Fruit fly (Drosophila melanogaster) whole organism, embryonic: ENCODE data around the gene Nup98-96.

Source experiments
- CG10321 ChIP-seq: fragments of 200-800 bp; sonication (Bioruptor generic); IDR thresholded peaks from 2 replicates; pipeline ENCODE4 v1.3.6; 2022; ENCODE audit warnings: missing biosample characterization, missing genetic modification characterization
- CG10462 ChIP-seq: fragments of 200-800 bp; sonication (Bioruptor generic); optimal IDR thresholded peaks from 2 replicates; lab custom pipeline; 2016; ENCODE audit warnings: missing biosample characterization, missing genetic modification characterization
- CG10959 ChIP-seq: fragments of 200-800 bp; sonication (Bioruptor generic); IDR thresholded peaks from 2 replicates; pipeline ENCODE4 v1.3.6; 2022; ENCODE audit warnings: missing biosample characterization, missing genetic modification characterization
- CG10979 ChIP-seq: fragments of 200-800 bp; sonication (Bioruptor generic); optimal IDR thresholded peaks from 2 replicates; lab custom pipeline; 2018; ENCODE audit warnings: missing biosample characterization, mild to moderate bottlenecking, missing genetic modification characterization, moderate library complexity
- CG12104 ChIP-seq: fragments of 200-800 bp; sonication (Bioruptor generic); optimal IDR thresholded peaks from 3 replicates; lab custom pipeline; 2016; ENCODE audit warnings: missing biosample characterization, missing genetic modification characterization
- CG12236 ChIP-seq: fragments of 200-800 bp; sonication (Bioruptor generic); optimal IDR thresholded peaks from 2 replicates; lab custom pipeline; 2016; ENCODE audit warnings: missing biosample characterization, missing genetic modification characterization
- CG12769 ChIP-seq: fragments of 200-800 bp; sonication (Bioruptor generic); optimal IDR thresholded peaks from 2 replicates; lab custom pipeline; 2019; ENCODE audit warnings: missing biosample characterization, mild to moderate bottlenecking, missing genetic modification characterization, moderate library complexity
- CG13775 ChIP-seq: fragments of 200-800 bp; sonication (Bioruptor generic); optimal IDR thresholded peaks from 3 replicates; lab custom pipeline; 2017; ENCODE audit warnings: missing biosample characterization, mild to moderate bottlenecking, missing genetic modification characterization
- CG15073 ChIP-seq: fragments of 200-800 bp; sonication (Bioruptor generic); optimal IDR thresholded peaks from 2 replicates; lab custom pipeline; 2016; ENCODE audit warnings: missing biosample characterization, missing genetic modification characterization
- CG17385 ChIP-seq: fragments of 200-800 bp; sonication (Bioruptor generic); optimal IDR thresholded peaks from 3 replicates; lab custom pipeline; 2018; ENCODE audit warnings: missing biosample characterization, mild to moderate bottlenecking, missing genetic modification characterization
- CG18599 ChIP-seq: fragments of 200-800 bp; sonication (Bioruptor generic); optimal IDR thresholded peaks from 3 replicates; lab custom pipeline; 2017; ENCODE audit warnings: missing biosample characterization, missing genetic modification characterization, mild to moderate bottlenecking, moderate library complexity, missing genetic modification reagents
- CG18619 ChIP-seq: fragments of 200-800 bp; sonication (Bioruptor generic); optimal IDR thresholded peaks from 3 replicates; lab custom pipeline; 2017; ENCODE audit warnings: missing biosample characterization, mild to moderate bottlenecking, missing genetic modification characterization
- CG30020 ChIP-seq: fragments of 200-800 bp; optimal IDR thresholded peaks from 2 replicates; lab custom pipeline; 2019; ENCODE audit warnings: missing biosample characterization, mild to moderate bottlenecking, missing genetic modification characterization, moderate library complexity
- CG31388 ChIP-seq: fragments of 200-800 bp; sonication (Bioruptor generic); optimal IDR thresholded peaks from 2 replicates; lab custom pipeline; 2016; ENCODE audit warnings: missing biosample characterization, missing genetic modification characterization
- CG4424 ChIP-seq: fragments of 200-800 bp; sonication (Bioruptor generic); optimal IDR thresholded peaks from 3 replicates; lab custom pipeline; 2016; ENCODE audit warnings: missing biosample characterization, missing genetic modification characterization
- CG5953 ChIP-seq: fragments of 200-800 bp; sonication (Bioruptor generic); IDR thresholded peaks from 2 replicates; pipeline ENCODE4 v1.3.6; 2022; ENCODE audit warnings: missing biosample characterization, missing genetic modification characterization
- CG7556 ChIP-seq: fragments of 200-800 bp; sonication (Bioruptor generic); optimal IDR thresholded peaks from 2 replicates; lab custom pipeline; 2017; ENCODE audit warnings: missing biosample characterization, mild to moderate bottlenecking, missing genetic modification characterization
- CG9932 ChIP-seq: fragments of 200-800 bp; sonication (Bioruptor generic); IDR thresholded peaks from 2 replicates; pipeline ENCODE4 v1.3.6; 2022; ENCODE audit warnings: missing biosample characterization, missing genetic modification characterization
- ERR ChIP-seq: fragments of 200-800 bp; sonication (Bioruptor generic); optimal IDR thresholded peaks from 2 replicates; lab custom pipeline; 2016; ENCODE audit warnings: missing biosample characterization, missing genetic modification characterization
- Fer2 ChIP-seq: fragments of 200-800 bp; sonication (Bioruptor generic); optimal IDR thresholded peaks from 2 replicates; lab custom pipeline; 2018; ENCODE audit warnings: missing biosample characterization, mild to moderate bottlenecking, missing genetic modification characterization, moderate library complexity
- Hand ChIP-seq: fragments of 200-800 bp; sonication (Bioruptor generic); optimal IDR thresholded peaks from 2 replicates; lab custom pipeline; 2017; ENCODE audit warnings: mild to moderate bottlenecking, missing biosample characterization, missing genetic modification reagents, missing genetic modification characterization
- MBD-R2 ChIP-seq: fragments of 200-800 bp; sonication (Bioruptor generic); IDR thresholded peaks from 2 replicates; pipeline ENCODE4 v1.3.6; 2022; ENCODE audit warnings: missing biosample characterization, missing genetic modification characterization
- Max ChIP-seq: fragments of 200-800 bp; sonication (Bioruptor generic); optimal IDR thresholded peaks from 2 replicates; lab custom pipeline; 2016; ENCODE audit warnings: missing biosample characterization, mild to moderate bottlenecking, missing genetic modification characterization
- Myb ChIP-seq: fragments of 200-800 bp; sonication (Bioruptor generic); optimal IDR thresholded peaks from 2 replicates; lab custom pipeline; 2016; ENCODE audit warnings: missing biosample characterization, missing genetic modification characterization
- NC2α ChIP-seq: fragments of 200-800 bp; sonication (Bioruptor generic); optimal IDR thresholded peaks from 2 replicates; lab custom pipeline; 2016; ENCODE audit warnings: missing biosample characterization, missing genetic modification characterization
- Opbp ChIP-seq: fragments of 200-800 bp; sonication (Bioruptor generic); IDR thresholded peaks from 3 replicates; pipeline ENCODE4 v1.3.6; 2022; ENCODE audit warnings: missing biosample characterization, missing genetic modification characterization; ENCODE audit not compliant: partially characterized antibody
- Ravus ChIP-seq: fragments of 200-800 bp; sonication (Bioruptor generic); IDR thresholded peaks from 2 replicates; pipeline ENCODE4 v1.3.6; 2022; ENCODE audit warnings: missing biosample characterization, missing genetic modification characterization
- Sry-β ChIP-seq: fragments of 200-800 bp; sonication (Bioruptor generic); optimal IDR thresholded peaks from 2 replicates; lab custom pipeline; 2018; ENCODE audit warnings: missing biosample characterization, mild to moderate bottlenecking, missing genetic modification characterization, moderate library complexity
- Taf1 ChIP-seq: fragments of 200-800 bp; sonication (Bioruptor generic); IDR thresholded peaks from 2 replicates; pipeline ENCODE4 v1.3.6; 2022; ENCODE audit warnings: missing biosample characterization, missing genetic modification characterization
- aop ChIP-seq: fragments of 200-800 bp; sonication (Bioruptor generic); IDR thresholded peaks from 2 replicates; pipeline ENCODE4 v1.3.6; 2022; ENCODE audit warnings: missing biosample characterization, missing genetic modification characterization
- bsh ChIP-seq, 2 experiments: fragments of 200-800 bp; sonication (Bioruptor generic); optimal IDR thresholded peaks; 2 replicates each; lab custom pipeline; 2017 to 2018; ENCODE audit warnings: mild to moderate bottlenecking in 2 of 2, missing biosample characterization in 2 of 2, missing genetic modification characterization in 2 of 2, moderate library complexity in 1 of 2
- cas ChIP-seq: fragments of 200-800 bp; sonication (Bioruptor generic); IDR thresholded peaks from 2 replicates; pipeline ENCODE4 v1.3.6; 2022; ENCODE audit warnings: missing biosample characterization, missing genetic modification characterization
- emc ChIP-seq: fragments of 200-800 bp; sonication (Bioruptor generic); optimal IDR thresholded peaks from 2 replicates; lab custom pipeline; 2016; ENCODE audit warnings: missing biosample characterization, missing genetic modification characterization
- eyg ChIP-seq: fragments of 200-800 bp; sonication (Bioruptor generic); optimal IDR thresholded peaks from 3 replicates; lab custom pipeline; 2016; ENCODE audit warnings: missing biosample characterization, missing genetic modification characterization
- gfzf ChIP-seq: fragments of 200-800 bp; sonication (Bioruptor generic); optimal IDR thresholded peaks from 2 replicates; lab custom pipeline; 2016; ENCODE audit warnings: missing biosample characterization, mild to moderate bottlenecking, missing genetic modification characterization, moderate library complexity
- grn ChIP-seq: fragments of 200-800 bp; sonication (Bioruptor generic); optimal IDR thresholded peaks from 3 replicates; lab custom pipeline; 2017; ENCODE audit warnings: missing biosample characterization, missing genetic modification characterization
- h ChIP-seq: fragments of >200 bp; optimal IDR thresholded peaks from 2 replicates; lab custom pipeline; 2017
- her ChIP-seq: fragments of 200-800 bp; sonication (Bioruptor generic); optimal IDR thresholded peaks from 2 replicates; lab custom pipeline; 2016; ENCODE audit warnings: missing biosample characterization, missing genetic modification characterization
- lbe ChIP-seq: fragments of 200-800 bp; sonication (Bioruptor generic); optimal IDR thresholded peaks from 2 replicates; lab custom pipeline; 2016; ENCODE audit warnings: missing biosample characterization, mild to moderate bottlenecking, missing genetic modification characterization
- maf-S ChIP-seq: fragments of 200-800 bp; sonication (Bioruptor generic); optimal IDR thresholded peaks from 2 replicates; lab custom pipeline; 2016; ENCODE audit warnings: missing biosample characterization, missing genetic modification characterization
- nom ChIP-seq: fragments of 200-800 bp; sonication (Bioruptor generic); optimal IDR thresholded peaks from 2 replicates; lab custom pipeline; 2017; ENCODE audit warnings: missing biosample characterization, missing genetic modification characterization, mild to moderate bottlenecking, moderate library complexity, missing genetic modification reagents
- org-1 ChIP-seq: fragments of 200-800 bp; sonication (Bioruptor generic); optimal IDR thresholded peaks from 2 replicates; lab custom pipeline; 2017; ENCODE audit warnings: missing biosample characterization, missing genetic modification characterization
- phol ChIP-seq: fragments of 200-800 bp; sonication (Bioruptor generic); optimal IDR thresholded peaks from 3 replicates; lab custom pipeline; 2018; ENCODE audit warnings: missing biosample characterization, mild to moderate bottlenecking, missing genetic modification characterization, moderate library complexity
- pita ChIP-seq: fragments of 200-800 bp; sonication (Bioruptor generic); optimal IDR thresholded peaks from 2 replicates; lab custom pipeline; 2017; ENCODE audit warnings: missing biosample characterization, mild to moderate bottlenecking, missing genetic modification characterization
- pzg ChIP-seq: fragments of 200-800 bp; sonication (Bioruptor generic); optimal IDR thresholded peaks from 3 replicates; lab custom pipeline; 2018; ENCODE audit warnings: missing biosample characterization, mild to moderate bottlenecking, missing genetic modification characterization, moderate library complexity
- sc ChIP-seq, 3 experiments: fragments of >200 bp in 2 of 3; fragments of 200-800 bp in 1 of 3; sonication (Bioruptor generic) in 1 of 3; optimal IDR thresholded peaks; 2 replicates in 2 of 3; 3 replicates in 1 of 3; lab custom pipeline; 2017; ENCODE audit warnings: mild to moderate bottlenecking in 1 of 3, missing biosample characterization in 1 of 3, missing genetic modification characterization in 1 of 3, missing genetic modification reagents in 1 of 3
- sisA ChIP-seq: fragments of 200-800 bp; sonication (Bioruptor generic); IDR thresholded peaks from 2 replicates; pipeline ENCODE4 v1.3.6; 2022; ENCODE audit warnings: missing biosample characterization, missing genetic modification characterization
- stwl ChIP-seq: fragments of 200-800 bp; sonication (Bioruptor generic); optimal IDR thresholded peaks from 3 replicates; lab custom pipeline; 2018; ENCODE audit warnings: missing biosample characterization, mild to moderate bottlenecking, missing genetic modification characterization, moderate library complexity
- tx ChIP-seq: fragments of 200-800 bp; sonication (Bioruptor generic); optimal IDR thresholded peaks from 2 replicates; lab custom pipeline; 2016; ENCODE audit warnings: missing biosample characterization, missing genetic modification characterization
- usp ChIP-seq: fragments of >200 bp; optimal IDR thresholded peaks from 2 replicates; lab custom pipeline; 2017; ENCODE audit warnings: missing biosample characterization, missing genetic modification characterization
- vfl ChIP-seq: fragments of 200-800 bp; sonication (Bioruptor generic); optimal IDR thresholded peaks from 2 replicates; lab custom pipeline; 2016; ENCODE audit warnings: missing biosample characterization, missing genetic modification characterization

Gene Nup98-96

DNA sequence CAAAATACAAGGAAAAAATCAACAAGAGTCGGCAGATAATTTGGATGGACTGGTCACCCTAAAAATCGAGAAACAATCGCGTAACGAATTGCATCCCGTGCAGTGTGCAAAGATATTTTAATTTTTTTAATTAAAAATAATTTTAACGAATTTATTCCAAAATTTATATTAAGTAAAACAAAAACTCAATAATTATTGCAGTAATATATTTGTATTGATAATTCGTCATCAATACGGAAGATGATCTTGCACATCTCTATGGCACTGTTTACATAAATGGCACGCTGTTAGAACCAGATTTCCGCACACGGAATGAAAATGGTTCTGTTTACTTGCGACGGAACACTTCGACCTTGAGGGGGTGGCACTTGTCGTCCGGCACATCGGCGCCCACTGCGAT is 8.6 kb downstream of the Nup98-96 start, which contains the start of gene tst (continued):
- peak; percentile 90 for TF ChIP-seq CG10979 (tag; lab: Kevin White, UChicago)
- no peak for TF ChIP-seq grn (GFP tag; lab: Kevin White, UChicago)
- TF ChIP-seq CG10462 (GFP tag; lab: Kevin White, UChicago), result peak; percentile 61
- TF ChIP-seq org-1 (GFP tag; lab: Kevin White, UChicago), result peak; percentile 70
- TF ChIP-seq Hand, result peak; percentile 8
- peak; percentile 80 for TF ChIP-seq Fer2 (tag; lab: Kevin White, UChicago)
- TF ChIP-seq CG30020 (tag; lab: Kevin White, UChicago), result peak; percentile 72
- TF ChIP-seq ERR (GFP tag; lab: Kevin White, UChicago), result no peak
- TF ChIP-seq h (lab: Kevin White, UChicago), result no peak
- peak; percentile 90 for TF ChIP-seq lbe (GFP tag; lab: Kevin White, UChicago)
- peak; percentile 95 for TF ChIP-seq CG10959
- TF ChIP-seq cas, result peak; percentile 93
- TF ChIP-seq pita, result no peak
- TF ChIP-seq Sry-β, result peak; percentile 59
- TF ChIP-seq vfl (GFP tag; lab: Kevin White, UChicago), result peak; percentile 35
- peak; percentile 95 for TF ChIP-seq phol (tag; lab: Kevin White, UChicago)
- peak; percentile 42 for TF ChIP-seq CG15073 (GFP tag; lab: Kevin White, UChicago)
- TF ChIP-seq CG12236 (GFP tag; lab: Kevin White, UChicago), result no peak
- peak; percentile 90 for TF ChIP-seq CG18599
- peak; percentile 86 for TF ChIP-seq CG5953 (GFP tag; lab: Robert Waterston, UW)
- peak; percentile 16 for TF ChIP-seq tx (GFP tag; lab: Kevin White, UChicago)
- peak; percentile 2 for TF ChIP-seq Myb
- TF ChIP-seq maf-S (GFP tag; lab: Kevin White, UChicago), result peak; percentile 16
- TF ChIP-seq CG13775 (GFP tag; lab: Kevin White, UChicago), result peak; percentile 94
- TF ChIP-seq gfzf (GFP tag; lab: Kevin White, UChicago), result peak; percentile 16
- TF ChIP-seq Ravus, result peak; percentile 89
- no peak for TF ChIP-seq CG12769 (tag; lab: Kevin White, UChicago)
- no peak for TF ChIP-seq sc (optimal IDR thresholded peaks at IDR 0.05; lab: Kevin White, UChicago)
- TF ChIP-seq sc (GFP tag; optimal IDR thresholded peaks at IDR 0.05; lab: Kevin White, UChicago), result peak; percentile 74
- no peak for TF ChIP-seq NC2α (GFP tag; lab: Kevin White, UChicago)
- TF ChIP-seq CG17385, result peak; percentile 84
- peak; percentile 55 for TF ChIP-seq CG10321 (GFP tag; lab: Robert Waterston, UW)
- peak; percentile 86 for TF ChIP-seq stwl (tag; lab: Kevin White, UChicago)
- peak; percentile 88 for TF ChIP-seq CG12104 (GFP tag; lab: Kevin White, UChicago)
- no peak for TF ChIP-seq Opbp (GFP tag; lab: Robert Waterston, UW)
- no peak for TF ChIP-seq her (GFP tag; lab: Kevin White, UChicago)
- TF ChIP-seq CG18619 (GFP tag; lab: Kevin White, UChicago), result peak; percentile 78
- TF ChIP-seq usp, result no peak
- TF ChIP-seq Max, result peak; percentile 82
- TF ChIP-seq pzg (GFP tag; lab: Kevin White, UChicago), result peak; percentile 21
- TF ChIP-seq MBD-R2, result peak; percentile 97
- peak; percentile 56 for TF ChIP-seq aop (GFP tag; lab: Robert Waterston, UW)
- peak; percentile 51 for TF ChIP-seq nom (GFP tag; lab: Kevin White, UChicago)
- TF ChIP-seq sisA (GFP tag; lab: Robert Waterston, UW), result peak; percentile 97
- TF ChIP-seq bsh (GFP tag; optimal IDR thresholded peaks at IDR 0.05; lab: Kevin White, UChicago), result peak; percentile 44 to 93
- TF ChIP-seq CG31388 (GFP tag; lab: Kevin White, UChicago), result peak; percentile 59
- TF ChIP-seq CG7556 (GFP tag; lab: Kevin White, UChicago), result peak; percentile 89
- TF ChIP-seq CG9932, result peak; percentile 98
- peak; percentile 3 for TF ChIP-seq emc (GFP tag; lab: Kevin White, UChicago)
- TF ChIP-seq eyg (GFP tag; lab: Kevin White, UChicago), result no peak
- peak; percentile 93 for TF ChIP-seq CG4424
- TF ChIP-seq Taf1 (GFP tag; lab: Robert Waterston, UW), result peak; percentile 93
